Worm (Caenorhabditis elegans) whole organism, L3 larva: ENCODE measurements around the gene nlt-1.

Source experiments
- ZK546.5 ChIP-seq: sonication (generic microtip); optimal IDR thresholded peaks from 2 replicates; lab custom pipeline; 2017; ENCODE audit warnings: missing biosample characterization, missing genetic modification characterization
- aly-2 ChIP-seq: fragments of 150-350 bp; optimal IDR thresholded peaks from 2 replicates; lab custom pipeline; 2014; ENCODE audit warnings: missing biosample characterization, missing genetic modification characterization
- ama-1 ChIP-seq: fragments of 150-350 bp; optimal IDR thresholded peaks from 2 replicates; lab custom pipeline; 2018
- ceh-16 ChIP-seq: sonication (generic microtip); optimal IDR thresholded peaks from 2 replicates; lab custom pipeline; 2017; ENCODE audit warnings: missing biosample characterization, missing genetic modification characterization
- ceh-28 ChIP-seq: fragments of 150-350 bp; optimal IDR thresholded peaks from 2 replicates; lab custom pipeline; 2014; ENCODE audit warnings: missing biosample characterization, missing genetic modification reagents, missing genetic modification characterization
- ceh-82 ChIP-seq: fragments of 150-350 bp; optimal IDR thresholded peaks from 2 replicates; lab custom pipeline; 2014; ENCODE audit warnings: missing biosample characterization, missing genetic modification characterization
- ceh-9 ChIP-seq: sonication (generic microtip); optimal IDR thresholded peaks from 2 replicates; lab custom pipeline; 2018; ENCODE audit warnings: missing biosample characterization, missing genetic modification characterization
- daf-12 ChIP-seq: fragments of 150-350 bp; optimal IDR thresholded peaks from 2 replicates; lab custom pipeline; 2014; ENCODE audit warnings: missing biosample characterization, missing genetic modification reagents, missing genetic modification characterization
- egl-27 ChIP-seq: sonication (generic microtip); optimal IDR thresholded peaks from 4 replicates; lab custom pipeline; 2017; ENCODE audit warnings: missing biosample characterization, missing genetic modification reagents, missing genetic modification characterization
- elt-2 ChIP-seq: sonication (generic microtip); optimal IDR thresholded peaks from 2 replicates; lab custom pipeline; 2016; ENCODE audit warnings: missing genetic modification reagents, mild to moderate bottlenecking, missing genetic modification characterization, missing compliant biosample characterization
- eor-1 ChIP-seq, 2 experiments: fragments of 150-350 bp; optimal IDR thresholded peaks; 2 replicates each; lab custom pipeline; 2014 to 2018; ENCODE audit warnings: missing biosample characterization in 2 of 2, missing genetic modification characterization in 2 of 2
- fkh-10 ChIP-seq: sonication (generic microtip); optimal IDR thresholded peaks from 2 replicates; lab custom pipeline; 2017; ENCODE audit warnings: missing biosample characterization, missing genetic modification reagents, missing genetic modification characterization
- jun-1 ChIP-seq: fragments of 150-350 bp; optimal IDR thresholded peaks from 2 replicates; lab custom pipeline; 2014; ENCODE audit warnings: missing biosample characterization, missing genetic modification reagents, missing genetic modification characterization
- lin-15B ChIP-seq: fragments of 150-350 bp; optimal IDR thresholded peaks from 2 replicates; lab custom pipeline; 2014; ENCODE audit warnings: missing biosample characterization, missing genetic modification characterization
- lin-39 ChIP-seq: fragments of 150-350 bp; optimal IDR thresholded peaks from 2 replicates; lab custom pipeline; 2018; ENCODE audit warnings: missing biosample characterization, missing genetic modification reagents, missing genetic modification characterization
- mml-1 ChIP-seq: fragments of 150-350 bp; sonication (generic microtip); optimal IDR thresholded peaks from 3 replicates; lab custom pipeline; 2014; ENCODE audit warnings: missing biosample characterization, missing genetic modification characterization
- nfya-1 ChIP-seq: sonication (generic microtip); optimal IDR thresholded peaks from 2 replicates; lab custom pipeline; 2017; ENCODE audit warnings: missing genetic modification characterization, mild to moderate bottlenecking, missing compliant biosample characterization, antibody characterized with exemption, moderate library complexity; ENCODE audit not compliant: insufficient read depth
- nhr-11 ChIP-seq: fragments of 150-350 bp; optimal IDR thresholded peaks from 2 replicates; lab custom pipeline; 2014; ENCODE audit warnings: missing biosample characterization, missing genetic modification characterization
- nhr-237 ChIP-seq: fragments of 150-350 bp; optimal IDR thresholded peaks from 2 replicates; lab custom pipeline; 2014; ENCODE audit warnings: missing biosample characterization, missing genetic modification characterization
- nhr-43 ChIP-seq: sonication (generic microtip); optimal IDR thresholded peaks from 2 replicates; lab custom pipeline; 2016; ENCODE audit warnings: mild to moderate bottlenecking, missing genetic modification characterization, missing compliant biosample characterization; ENCODE audit not compliant: poor library complexity, severe bottlenecking
- nhr-76 ChIP-seq: fragments of 150-350 bp; sonication (generic microtip); optimal IDR thresholded peaks from 5 replicates; lab custom pipeline; 2014; ENCODE audit warnings: missing biosample characterization, missing genetic modification characterization
- pha-4 ChIP-seq: fragments of 150-350 bp; optimal IDR thresholded peaks from 2 replicates; lab custom pipeline; 2014; ENCODE audit warnings: missing biosample characterization, missing genetic modification reagents, missing genetic modification characterization
- sea-2 ChIP-seq: fragments of 150-350 bp; sonication (generic microtip); optimal IDR thresholded peaks from 4 replicates; lab custom pipeline; 2014; ENCODE audit warnings: missing biosample characterization, missing genetic modification reagents, missing genetic modification characterization
- skn-1 ChIP-seq: fragments of 150-350 bp; optimal IDR thresholded peaks from 2 replicates; lab custom pipeline; 2014; ENCODE audit warnings: missing biosample characterization, missing genetic modification characterization
- tbx-2 ChIP-seq: sonication (generic microtip); optimal IDR thresholded peaks from 2 replicates; lab custom pipeline; 2016; ENCODE audit warnings: mild to moderate bottlenecking, missing genetic modification characterization, missing compliant biosample characterization
- unc-62 ChIP-seq: fragments of 150-350 bp; sonication (generic microtip); optimal IDR thresholded peaks from 4 replicates; lab custom pipeline; 2014; ENCODE audit warnings: missing biosample characterization, missing genetic modification reagents, missing genetic modification characterization
- zag-1 ChIP-seq: fragments of 150-350 bp; optimal IDR thresholded peaks from 2 replicates; lab custom pipeline; 2014; ENCODE audit warnings: missing biosample characterization, missing genetic modification characterization
- ztf-11 ChIP-seq: fragments of 150-350 bp; optimal IDR thresholded peaks from 2 replicates; lab custom pipeline; 2014; ENCODE audit warnings: missing biosample characterization, missing genetic modification characterization
- ztf-4 ChIP-seq: fragments of 150-350 bp; optimal IDR thresholded peaks from 2 replicates; lab custom pipeline; 2014; ENCODE audit warnings: missing biosample characterization, missing genetic modification characterization

nlt-1 gene

DNA sequence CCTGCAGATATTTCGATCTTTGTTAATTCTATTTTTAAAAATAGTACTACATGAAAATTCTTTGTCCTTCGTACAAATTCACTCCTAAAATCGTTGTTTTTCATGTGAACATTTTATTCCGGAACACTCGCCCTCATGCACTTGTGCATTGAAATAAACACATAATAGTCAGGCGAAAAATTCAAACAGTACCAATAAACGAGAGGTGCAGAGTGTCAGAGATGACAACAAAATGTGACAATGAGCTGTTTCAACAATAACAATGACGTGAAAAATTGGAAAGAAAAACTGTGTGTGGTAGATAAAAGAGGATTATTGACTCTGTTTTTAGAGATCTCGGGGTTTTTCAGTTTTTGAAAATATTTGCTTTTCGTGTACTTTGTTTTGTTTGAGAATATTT lies 27.3 kb upstream of the nlt-1 start, which contains the start of gene F52H3.6:
F52H3.6 (minus strand) TSS at position 228 of the 400 bp plus-strand sequence.
- TF ChIP-seq sea-2 = no peak
- peak; percentile 74 for TF ChIP-seq pha-4
- no peak for TF ChIP-seq nhr-11 (tag; lab: Kevin White, UChicago)
- TF ChIP-seq ceh-28 (tag; lab: Kevin White, UChicago) = no peak
- TF ChIP-seq elt-2 (tag; lab: Kevin White, UChicago) = peak; percentile 32
- no peak for TF ChIP-seq nfya-1 (tag; lab: Kevin White, UChicago)
- no peak for TF ChIP-seq tbx-2
- TF ChIP-seq, all 47 proteins: peak for 2

DNA sequence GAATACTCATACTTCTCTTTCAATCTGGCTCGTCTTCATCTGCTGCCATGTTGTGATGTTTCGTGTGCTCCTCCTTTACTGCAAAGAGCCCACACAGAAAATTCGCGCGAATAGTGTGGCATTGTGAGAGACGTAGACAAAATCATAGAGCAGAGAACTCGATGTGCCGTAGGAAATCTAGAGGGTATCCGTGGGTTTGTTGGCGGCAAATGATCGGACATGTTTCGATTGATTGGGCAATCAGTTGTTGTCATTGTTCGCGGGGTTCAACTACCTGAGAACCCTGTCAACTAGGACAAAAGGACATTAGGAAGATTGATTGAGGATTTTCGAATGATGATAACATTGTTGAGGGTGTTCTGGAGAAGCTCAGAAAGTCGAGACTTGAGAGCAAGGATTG lies 24.1 kb upstream of the nlt-1 start:
- TF ChIP-seq mml-1 = no peak
- no peak for TF ChIP-seq tbx-2
- no peak for TF ChIP-seq eor-1 (tag; optimal IDR thresholded peaks at IDR 0.05; lab: Kevin White, UChicago)
- no peak for TF ChIP-seq ceh-9 (tag; lab: Kevin White, UChicago)
- no peak for TF ChIP-seq unc-62 (GFP tag; lab: Kevin White, UChicago)
- no peak for TF ChIP-seq lin-15B (tag; lab: Kevin White, UChicago)
- TF ChIP-seq, all 47 proteins: peak for 0

DNA sequence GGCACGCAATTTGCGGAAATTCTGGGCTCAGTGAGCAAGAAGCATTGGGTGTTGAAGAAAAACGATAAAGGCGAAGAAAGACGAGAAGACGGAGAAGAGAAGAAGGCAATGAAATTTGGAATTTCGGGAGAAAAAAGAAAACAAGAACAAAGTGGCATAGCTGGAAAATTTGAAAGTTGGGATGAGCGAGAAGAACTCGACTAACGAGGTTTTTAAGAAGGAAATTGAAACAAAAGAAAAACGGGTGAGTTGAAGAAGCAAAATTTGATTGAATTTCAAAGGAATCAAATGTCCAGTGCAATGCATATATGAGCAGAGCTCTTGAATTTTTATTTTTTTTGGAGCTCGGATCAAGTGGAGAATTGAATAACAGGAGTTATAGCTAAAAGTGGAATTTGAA lies 20.8 kb upstream of the nlt-1 start:
- peak; percentile 78 for TF ChIP-seq fkh-10 (GFP tag; lab: Kevin White, UChicago)
- TF ChIP-seq nhr-43 (tag; lab: Kevin White, UChicago) = no peak

DNA sequence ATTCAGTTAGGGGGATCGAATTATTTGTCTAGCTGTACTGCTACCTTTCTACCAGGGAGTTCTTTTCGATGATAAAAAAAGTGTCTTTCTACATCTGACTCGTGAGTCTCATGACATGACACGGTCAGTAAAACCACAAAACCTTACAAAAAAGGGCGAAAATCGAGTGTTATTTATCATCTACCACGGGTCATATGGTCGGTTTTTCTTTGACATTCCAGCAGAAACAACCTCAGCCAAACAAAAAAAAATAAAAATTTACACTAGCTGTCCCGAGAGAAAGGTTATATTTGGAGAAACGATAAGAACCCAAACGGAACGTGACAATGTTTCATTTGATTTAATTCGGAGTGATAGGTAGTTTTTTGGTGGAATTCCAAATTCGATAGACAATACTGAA lies 18.7 kb upstream of the nlt-1 start:
- TF ChIP-seq lin-39 (tag; lab: Kevin White, UChicago) = no peak
- TF ChIP-seq fkh-10 (GFP tag; lab: Kevin White, UChicago) = no peak
- no peak for TF ChIP-seq jun-1 (tag; lab: Kevin White, UChicago)
- TF ChIP-seq nhr-76 (tag; lab: Kevin White, UChicago) = no peak
- peak; percentile 43 for TF ChIP-seq pha-4

DNA sequence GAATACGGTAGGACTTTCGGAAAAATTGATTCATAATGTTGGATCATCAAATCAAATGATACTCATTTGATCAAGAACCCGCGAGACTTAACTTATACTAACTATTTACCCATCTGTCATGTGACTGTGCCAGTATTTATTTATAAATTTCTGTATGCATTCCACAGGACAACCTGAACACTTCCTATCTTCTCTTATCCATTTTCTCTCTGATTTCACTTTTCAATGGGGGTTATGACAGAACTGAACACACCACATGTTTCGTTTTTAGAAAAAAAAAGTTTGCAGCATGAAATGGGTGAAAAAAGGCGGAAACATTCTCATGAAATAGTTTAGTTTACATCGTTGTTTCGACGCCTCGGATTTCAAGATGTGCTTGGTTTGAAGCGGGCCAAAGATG lies 16.6 kb upstream of the nlt-1 start:
- TF ChIP-seq lin-39 (tag; lab: Kevin White, UChicago) (no peak), jun-1 (tag; lab: Kevin White, UChicago) (no peak)

DNA sequence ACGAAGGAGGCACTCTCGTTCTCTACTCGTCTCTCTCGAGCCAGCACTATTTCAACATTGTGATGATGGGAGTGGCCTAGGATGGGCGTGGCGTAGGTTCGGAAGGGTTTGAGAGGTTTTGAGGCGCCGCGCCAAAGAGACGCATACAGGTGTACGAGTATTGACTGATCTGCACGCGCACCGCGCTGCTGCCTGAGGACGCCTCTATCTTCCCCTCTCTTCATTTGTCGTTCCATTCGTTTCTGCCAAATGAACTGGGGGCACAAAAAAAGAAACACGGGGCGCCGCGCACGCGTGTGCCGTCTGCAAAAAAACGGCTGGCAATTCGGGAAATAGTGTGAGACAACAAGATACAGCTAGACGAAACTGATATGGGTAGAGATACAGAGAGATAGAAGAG lies 15.1 kb upstream of the nlt-1 start, which contains the start of gene lec-2:
lec-2 (minus strand) TSS at position 171 of the 400 bp plus-strand sequence.
- TF ChIP-seq zag-1 (no peak), nfya-1 (tag; lab: Kevin White, UChicago) (peak; percentile 36), pha-4 (peak; percentile 54)

DNA sequence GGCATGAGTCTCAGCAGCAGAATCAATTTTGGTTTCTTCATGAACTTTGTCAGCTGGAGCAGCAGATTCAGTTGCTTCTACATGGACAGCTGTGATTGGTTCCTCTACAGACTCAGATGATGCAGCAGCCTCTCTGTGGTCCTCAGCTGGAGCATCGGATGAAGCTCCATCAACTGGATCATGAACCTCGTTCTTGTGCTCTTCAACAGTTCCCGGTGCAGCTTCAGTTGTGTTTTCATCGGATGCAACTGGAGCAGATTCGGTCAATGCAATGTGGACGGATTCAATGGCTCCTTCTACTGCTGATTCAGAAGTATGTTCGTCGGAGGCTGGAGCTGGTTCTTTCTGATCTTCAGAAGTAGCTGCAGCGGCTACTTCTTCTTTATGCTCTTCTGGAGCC lies 13.4 kb upstream of the nlt-1 start:
- TF ChIP-seq aly-2 (tag; lab: Kevin White, UChicago) (no peak), ceh-16 (tag; lab: Kevin White, UChicago) (no peak), ztf-11 (tag; lab: Kevin White, UChicago) (no peak), egl-27 (tag; lab: Kevin White, UChicago) (no peak), ZK546.5 (no peak), ztf-4 (tag; lab: Kevin White, UChicago) (no peak), elt-2 (tag; lab: Kevin White, UChicago) (no peak), ama-1 (lab: Kevin White, UChicago) (no peak), ceh-9 (tag; lab: Kevin White, UChicago) (no peak), skn-1 (tag; lab: Kevin White, UChicago) (no peak), daf-12 (tag; lab: Kevin White, UChicago) (no peak), pha-4 (no peak), nhr-237 (no peak), ceh-82 (tag; lab: Kevin White, UChicago) (no peak)
